Worm (Caenorhabditis elegans): ENCODE results near the gene gst-14.
A peak's percentile ranks its signal among the peaks of the same experiment; 100 is the strongest.

The gst-14 gene

ce11 chrII:13575018-13575948, 40.6 kb downstream of the gst-14 start, which contains the start of the genes mrpl-37 and lin-38 (continued):
- no peak for TF ChIP-seq unc-130 (GFP tag; optimal IDR thresholded peaks at IDR 0.05)
- TF ChIP-seq hrde-1 (tag; optimal IDR thresholded peaks at IDR 0.05; ENCODE audit: borderline replicate concordance) = no peak
- no peak for TF ChIP-seq unc-62 (GFP tag; optimal IDR thresholded peaks at IDR 0.05)
- TF ChIP-seq F55B11.4 (tag; optimal IDR thresholded peaks at IDR 0.05; ENCODE audit: borderline replicate concordance, insufficient read depth) = no peak
- TF ChIP-seq C06A6.2 (GFP tag; conservative IDR thresholded peaks at IDR 0.05) = no peak
- no peak for TF ChIP-seq B0261.1 (tag; optimal IDR thresholded peaks at IDR 0.05)
- no peak for TF ChIP-seq Y53F4B.3 (GFP tag; IDR thresholded peaks at IDR 0.05)
- TF ChIP-seq bed-2 (GFP tag; IDR thresholded peaks at IDR 0.05) = no peak
- TF ChIP-seq ccch-3 (GFP tag; optimal IDR thresholded peaks at IDR 0.05) = no peak
- no peak for TF ChIP-seq sptf-2 (GFP tag; optimal IDR thresholded peaks at IDR 0.05)
- no peak for TF ChIP-seq die-1 (tag; optimal IDR thresholded peaks at IDR 0.05)
- TF ChIP-seq F49E8.2 (tag; optimal IDR thresholded peaks at IDR 0.05; ENCODE audit: insufficient read depth) = no peak
- no peak for TF ChIP-seq rec-8 (tag; optimal IDR thresholded peaks at IDR 0.05)
- TF ChIP-seq snpc-1.1 (tag; optimal IDR thresholded peaks at IDR 0.05; ENCODE audit: insufficient read depth) = peak; percentile 13
- no peak for TF ChIP-seq egl-18 (GFP tag; IDR thresholded peaks at IDR 0.05)
- no peak for TF ChIP-seq Y67H2A.10 (GFP tag; conservative IDR thresholded peaks at IDR 0.05)
- no peak for TF ChIP-seq nfya-1 (tag; optimal IDR thresholded peaks at IDR 0.05; ENCODE audit: borderline replicate concordance, insufficient read depth)
- peak; percentile 92 for TF ChIP-seq F33H1.4 (GFP tag; IDR thresholded peaks at IDR 0.05)
- TF ChIP-seq athp-1 (tag; optimal IDR thresholded peaks at IDR 0.05) = no peak
- no peak for TF ChIP-seq ceh-91 (GFP tag; IDR thresholded peaks at IDR 0.05)
- TF ChIP-seq hlh-26 (GFP tag; conservative IDR thresholded peaks at IDR 0.05) = no peak
- TF ChIP-seq nfyb-1 (GFP tag; IDR thresholded peaks at IDR 0.05) = no peak
- TF ChIP-seq F10E7.11 (tag; optimal IDR thresholded peaks at IDR 0.05) = no peak
- TF ChIP-seq mes-4 (tag; optimal IDR thresholded peaks at IDR 0.05) = no peak
- TF ChIP-seq ztf-26 (tag; optimal IDR thresholded peaks at IDR 0.05) = no peak
- TF ChIP-seq lin-26 (GFP tag; IDR thresholded peaks at IDR 0.05) = no peak
- TF ChIP-seq mxl-1 (tag; optimal IDR thresholded peaks at IDR 0.05) = no peak
- no peak for TF ChIP-seq fkh-3 (tag; optimal IDR thresholded peaks at IDR 0.05)
- TF ChIP-seq repo-1 (tag; optimal IDR thresholded peaks at IDR 0.05) = no peak
- TF ChIP-seq lin-40 (tag; optimal IDR thresholded peaks at IDR 0.05) = no peak
- no peak for TF ChIP-seq nhr-120 (GFP tag; IDR thresholded peaks at IDR 0.05)
- no peak for TF ChIP-seq C17E4.6 (GFP tag; IDR thresholded peaks at IDR 0.05)
- no peak for TF ChIP-seq lsy-27 (tag; optimal IDR thresholded peaks at IDR 0.05; ENCODE audit: borderline replicate concordance, insufficient read depth)
- TF ChIP-seq ceh-40 (GFP tag; IDR thresholded peaks at IDR 0.05) = no peak
- no peak for TF ChIP-seq lir-1 (GFP tag; conservative IDR thresholded peaks at IDR 0.05)
- TF ChIP-seq madf-8 (GFP tag; conservative IDR thresholded peaks at IDR 0.05) = no peak; the same call in 1 of the 2 replicates
- TF ChIP-seq nhr-179 (tag; optimal IDR thresholded peaks at IDR 0.05) = no peak
- peak; percentile 73 for TF ChIP-seq madf-6 (GFP tag; IDR thresholded peaks at IDR 0.05)
- TF ChIP-seq attf-3 (GFP tag; conservative IDR thresholded peaks at IDR 0.05) = no peak
- no peak for TF ChIP-seq T26A5.8 (tag; optimal IDR thresholded peaks at IDR 0.05)
- TF ChIP-seq akir-1 (GFP tag; optimal IDR thresholded peaks at IDR 0.05) = no peak
- TF ChIP-seq ceh-100 (GFP tag; IDR thresholded peaks at IDR 0.05) = no peak
- no peak for TF ChIP-seq mel-28 (tag; optimal IDR thresholded peaks at IDR 0.05; ENCODE audit: borderline replicate concordance)
- TF ChIP-seq sea-2 (GFP tag; IDR thresholded peaks at IDR 0.05) = no peak
- no peak; the same call in 1 of the 2 replicates for TF ChIP-seq zfh-2 (GFP tag; conservative IDR thresholded peaks at IDR 0.05)

Data from whole organism, young adult.